Worm (Caenorhabditis elegans) whole organism, L4/young adult: ENCODE results near the gene W06B4.2.

Experiments
- dao-5 ChIP-seq: sonication (generic microtip); optimal IDR thresholded peaks from 2 replicates; lab custom pipeline; 2016; ENCODE audit warnings: missing genotype, missing genetic modification characterization, moderate library complexity, missing compliant biosample characterization
- him-1 ChIP-seq: sonication (generic microtip); optimal IDR thresholded peaks from 2 replicates; lab custom pipeline; 2016; ENCODE audit warnings: missing genotype, missing genetic modification reagents, missing genetic modification characterization, missing compliant biosample characterization

DNA sequence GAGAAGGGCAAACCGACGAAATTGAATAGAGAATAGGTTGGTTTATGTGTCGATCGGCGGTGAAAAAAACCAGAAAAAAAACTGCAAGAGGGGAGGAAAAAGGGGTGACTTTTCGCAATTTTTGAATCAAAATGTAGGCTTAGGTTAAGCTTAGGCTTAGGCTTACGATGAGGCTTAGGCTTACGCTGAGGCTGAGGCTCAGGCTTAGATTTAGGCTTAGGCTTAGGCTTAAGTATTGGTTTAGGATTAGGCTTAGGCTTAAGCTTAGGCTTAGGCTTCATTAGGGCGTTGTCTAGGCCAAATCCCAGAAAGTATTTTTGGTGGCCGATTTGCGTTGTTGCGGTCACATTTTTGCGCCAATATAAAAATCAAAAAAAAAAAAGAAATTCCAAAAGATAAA is 13.1 kb upstream of the W06B4.2 start:
- no peak for TF ChIP-seq him-1 (tag; lab: Kevin White, UChicago)
- TF ChIP-seq dao-5 (tag; lab: Kevin White, UChicago): no peak
